Worm (Caenorhabditis elegans) whole organism, L1 larva: ENCODE measurements around the gene C42C1.3.

ENCODE experiments used
- C34B4.2 ChIP-seq: sonication (generic microtip); optimal IDR thresholded peaks from 2 replicates; lab custom pipeline; 2017; ENCODE audit warnings: mild to moderate bottlenecking, missing genetic modification characterization, missing compliant biosample characterization
- F16B12.6 ChIP-seq: fragments of 150-350 bp; optimal IDR thresholded peaks from 2 replicates; lab custom pipeline; 2014; ENCODE audit warnings: missing biosample characterization, missing genetic modification characterization
- Y116A8C.19 ChIP-seq: sonication (generic microtip); optimal IDR thresholded peaks from 2 replicates; lab custom pipeline; 2016; ENCODE audit warnings: missing compliant biosample characterization, missing genetic modification characterization, borderline replicate concordance
- ama-1 ChIP-seq: fragments of 150-350 bp; optimal IDR thresholded peaks from 2 replicates; lab custom pipeline; 2014
- ceh-8 ChIP-seq: fragments of 200-800 bp; sonication (Bioruptor generic); optimal IDR thresholded peaks from 2 replicates; lab custom pipeline; 2018; ENCODE audit warnings: mild to moderate bottlenecking, missing genetic modification characterization, moderate library complexity, missing compliant biosample characterization
- ces-1 ChIP-seq: fragments of 150-350 bp; optimal IDR thresholded peaks from 2 replicates; lab custom pipeline; 2014; ENCODE audit warnings: missing biosample characterization, missing genetic modification reagents, missing genetic modification characterization
- egl-13 ChIP-seq: sonication (generic microtip); optimal IDR thresholded peaks from 2 replicates; lab custom pipeline; 2016; ENCODE audit warnings: missing genotype, missing genetic modification reagents, missing genetic modification characterization, missing compliant biosample characterization
- egl-27 ChIP-seq, 2 experiments: fragments of 150-350 bp in 1 of 2; sonication (generic microtip); optimal IDR thresholded peaks; 3 replicates each; lab custom pipeline; 2017 to 2018; ENCODE audit warnings: missing biosample characterization in 2 of 2, missing genetic modification characterization in 2 of 2, missing genetic modification reagents in 2 of 2
- fkh-10 ChIP-seq: sonication (generic microtip); optimal IDR thresholded peaks from 2 replicates; lab custom pipeline; 2017; ENCODE audit warnings: missing biosample characterization, missing genetic modification reagents, missing genetic modification characterization
- fkh-8 ChIP-seq: sonication (generic microtip); optimal IDR thresholded peaks from 2 replicates; lab custom pipeline; 2016; ENCODE audit warnings: mild to moderate bottlenecking, missing genetic modification characterization, missing compliant biosample characterization
- fos-1 ChIP-seq: fragments of 150-350 bp; optimal IDR thresholded peaks from 2 replicates; lab custom pipeline; 2014; ENCODE audit warnings: missing biosample characterization, missing genetic modification characterization
- irx-1 ChIP-seq: sonication (generic microtip); optimal IDR thresholded peaks from 2 replicates; lab custom pipeline; 2016; ENCODE audit warnings: missing genetic modification characterization, missing compliant biosample characterization
- jun-1 ChIP-seq: fragments of 150-350 bp; optimal IDR thresholded peaks from 2 replicates; lab custom pipeline; 2014; ENCODE audit warnings: missing biosample characterization, missing genetic modification reagents, missing genetic modification characterization
- lin-13 ChIP-seq: fragments of 150-350 bp; optimal IDR thresholded peaks from 2 replicates; lab custom pipeline; 2014; ENCODE audit warnings: missing biosample characterization, missing genetic modification reagents, missing genetic modification characterization
- lin-15B ChIP-seq: fragments of 150-350 bp; sonication (generic microtip); optimal IDR thresholded peaks from 3 replicates; lab custom pipeline; 2014; ENCODE audit warnings: missing biosample characterization, missing genetic modification characterization
- lin-35 ChIP-seq, 2 experiments: fragments of 150-350 bp; optimal IDR thresholded peaks; 2 replicates each; lab custom pipeline; 2014; ENCODE audit warnings: missing biosample characterization in 2 of 2, missing genetic modification characterization in 2 of 2, missing genetic modification reagents in 2 of 2
- lin-39 ChIP-seq: fragments of 150-350 bp; optimal IDR thresholded peaks from 2 replicates; lab custom pipeline; 2014; ENCODE audit warnings: missing biosample characterization, missing genetic modification reagents, missing genetic modification characterization
- lir-3 ChIP-seq: sonication (generic microtip); optimal IDR thresholded peaks from 2 replicates; lab custom pipeline; 2016; ENCODE audit warnings: mild to moderate bottlenecking, missing genetic modification characterization, moderate library complexity, missing compliant biosample characterization; ENCODE audit not compliant: poor library complexity
- lsy-2 ChIP-seq, 2 experiments: fragments of 150-350 bp; optimal IDR thresholded peaks; 2 replicates each; lab custom pipeline; 2014; ENCODE audit warnings: missing biosample characterization in 2 of 2, missing genetic modification characterization in 2 of 2
- mab-9 ChIP-seq: fragments of 200-800 bp; sonication (Bioruptor generic); IDR thresholded peaks from 2 replicates; pipeline ENCODE4 v1.3.6; 2022; ENCODE audit warnings: missing genetic modification reagents, missing genetic modification characterization, missing compliant biosample characterization
- mdl-1 ChIP-seq, 2 experiments: fragments of 150-350 bp; optimal IDR thresholded peaks; 2 replicates each; lab custom pipeline; 2014 to 2017; ENCODE audit warnings: missing biosample characterization in 2 of 2, missing genetic modification characterization in 2 of 2, inconsistent platforms in 1 of 2
- mef-2 ChIP-seq: fragments of 150-350 bp; optimal IDR thresholded peaks from 2 replicates; lab custom pipeline; 2014; ENCODE audit warnings: missing biosample characterization, missing genetic modification characterization
- mep-1 ChIP-seq: fragments of 150-350 bp; optimal IDR thresholded peaks from 2 replicates; lab custom pipeline; 2014; ENCODE audit warnings: missing biosample characterization, missing genetic modification characterization
- nhr-11 ChIP-seq: fragments of 150-350 bp; optimal IDR thresholded peaks from 2 replicates; lab custom pipeline; 2014; ENCODE audit warnings: missing biosample characterization, missing genetic modification characterization
- nhr-28 ChIP-seq: fragments of 150-350 bp; optimal IDR thresholded peaks from 2 replicates; lab custom pipeline; 2014; ENCODE audit warnings: missing biosample characterization, missing genetic modification characterization
- nhr-47 ChIP-seq: sonication (generic microtip); optimal IDR thresholded peaks from 2 replicates; lab custom pipeline; 2016; ENCODE audit warnings: mild to moderate bottlenecking, missing genetic modification characterization, moderate library complexity, missing compliant biosample characterization
- nhr-71 ChIP-seq: sonication (generic microtip); optimal IDR thresholded peaks from 2 replicates; lab custom pipeline; 2016; ENCODE audit warnings: mild to moderate bottlenecking, missing genetic modification characterization, moderate library complexity, missing compliant biosample characterization
- pqm-1 ChIP-seq: sonication (generic microtip); optimal IDR thresholded peaks from 3 replicates; lab custom pipeline; 2017; ENCODE audit warnings: missing biosample characterization, missing genetic modification characterization
- snpc-4 ChIP-seq: fragments of 150-350 bp; optimal IDR thresholded peaks from 2 replicates; lab custom pipeline; 2014; ENCODE audit warnings: missing biosample characterization, missing genetic modification characterization
- snu-23 ChIP-seq: sonication (generic microtip); optimal IDR thresholded peaks from 2 replicates; lab custom pipeline; 2016; ENCODE audit warnings: missing genetic modification characterization, missing compliant biosample characterization
- sox-4 ChIP-seq: sonication (generic microtip); optimal IDR thresholded peaks from 2 replicates; lab custom pipeline; 2016; ENCODE audit warnings: missing genetic modification characterization, missing compliant biosample characterization
- sup-37 ChIP-seq: fragments of 200-800 bp; sonication (Bioruptor generic); optimal IDR thresholded peaks from 2 replicates; lab custom pipeline; 2018; ENCODE audit warnings: mild to moderate bottlenecking, missing genetic modification characterization, missing compliant biosample characterization
- swsn-7 ChIP-seq: sonication (generic microtip); optimal IDR thresholded peaks from 2 replicates; lab custom pipeline; 2016; ENCODE audit warnings: missing genetic modification characterization, missing compliant biosample characterization
- tlp-1 ChIP-seq: fragments of 150-350 bp; optimal IDR thresholded peaks from 2 replicates; lab custom pipeline; 2014; ENCODE audit warnings: missing biosample characterization, missing genetic modification characterization
- unc-30 ChIP-seq: sonication (generic microtip); optimal IDR thresholded peaks from 2 replicates; lab custom pipeline; 2017; ENCODE audit warnings: missing biosample characterization, missing genetic modification characterization
- xbp-1 ChIP-seq: sonication (generic microtip); optimal IDR thresholded peaks from 2 replicates; lab custom pipeline; 2016; ENCODE audit warnings: missing genetic modification characterization, missing compliant biosample characterization
- zag-1 ChIP-seq: fragments of 150-350 bp; optimal IDR thresholded peaks from 2 replicates; lab custom pipeline; 2014; ENCODE audit warnings: missing biosample characterization, missing genetic modification characterization
- ztf-11 ChIP-seq, 2 experiments: sonication (generic microtip); optimal IDR thresholded peaks; 2 replicates each; lab custom pipeline; 2016 to 2017; ENCODE audit warnings: missing genetic modification characterization in 2 of 2, missing biosample characterization in 1 of 2, missing compliant biosample characterization in 1 of 2

The C42C1.3 gene

ce11 chrIV:12301161-12301560, 30.9 kb upstream of the C42C1.3 start, which contains the start of gene oac-59:
Gene oac-59, minus strand, starts transcription at chrIV:12301261.
- TF ChIP-seq F16B12.6 (tag; lab: Kevin White, UChicago) (no peak), lir-3 (tag; lab: Kevin White, UChicago) (no peak), jun-1 (tag; lab: Kevin White, UChicago) (no peak), xbp-1 (no peak), mef-2 (tag; lab: Kevin White, UChicago) (no peak), zag-1 (tag; lab: Kevin White, UChicago) (no peak), C34B4.2 (tag; lab: Kevin White, UChicago) (no peak), sox-4 (no peak), egl-13 (tag; lab: Kevin White, UChicago) (no peak), snu-23 (GFP tag; lab: Kevin White, UChicago) (no peak), lin-13 (GFP tag; lab: Kevin White, UChicago) (no peak), irx-1 (tag; lab: Kevin White, UChicago) (no peak), ces-1 (no peak), egl-27 (tag; optimal IDR thresholded peaks at IDR 0.05; lab: Kevin White, UChicago) (no peak), nhr-47 (tag; lab: Kevin White, UChicago) (no peak), fkh-8 (tag; lab: Kevin White, UChicago) (no peak), pqm-1 (tag; lab: Kevin White, UChicago) (no peak), mab-9 (no peak)

- no peak for TF ChIP-seq mdl-1 (tag; optimal IDR thresholded peaks at IDR 0.05; lab: Kevin White, UChicago)
- TF ChIP-seq Y116A8C.19 (tag; lab: Kevin White, UChicago), result no peak
- TF ChIP-seq ceh-8 (GFP tag; lab: Kevin White, UChicago), result no peak
- TF ChIP-seq C34B4.2 (tag; lab: Kevin White, UChicago), result no peak
- TF ChIP-seq xbp-1, result no peak
- TF ChIP-seq ama-1 (lab: Kevin White, UChicago), result no peak
- no peak for TF ChIP-seq lin-35 (GFP tag; optimal IDR thresholded peaks at IDR 0.05; lab: Kevin White, UChicago)
- TF ChIP-seq ces-1, result no peak
- TF ChIP-seq F16B12.6 (tag; lab: Kevin White, UChicago), result no peak
- TF ChIP-seq sup-37 (GFP tag; lab: Kevin White, UChicago), result no peak
- no peak for TF ChIP-seq fkh-10 (GFP tag; lab: Kevin White, UChicago)
- TF ChIP-seq nhr-11 (tag; lab: Kevin White, UChicago), result no peak
Measured at ce11 chrIV:12290744-12291143, 20.5 kb upstream of the C42C1.3 start, which contains the start of gene C42C1.8. Gene C42C1.8, plus strand, starts transcription at chrIV:12291044.

- no peak for TF ChIP-seq unc-30 (tag; lab: Kevin White, UChicago)
- no peak for TF ChIP-seq swsn-7
- no peak for TF ChIP-seq sup-37 (GFP tag; lab: Kevin White, UChicago)
- TF ChIP-seq fos-1 (tag; lab: Kevin White, UChicago), result no peak
- TF ChIP-seq snpc-4 (tag; lab: Kevin White, UChicago), result no peak
- TF ChIP-seq lin-39 (tag; lab: Kevin White, UChicago), result no peak
- TF ChIP-seq lsy-2 (tag; optimal IDR thresholded peaks at IDR 0.05; lab: Kevin White, UChicago), result no peak
- no peak for TF ChIP-seq tlp-1 (tag; lab: Kevin White, UChicago)
- no peak for TF ChIP-seq nhr-28 (tag; lab: Kevin White, UChicago)
- TF ChIP-seq mep-1 (tag; lab: Kevin White, UChicago), result no peak
- no peak for TF ChIP-seq nhr-11 (tag; lab: Kevin White, UChicago)
- no peak for TF ChIP-seq ztf-11 (tag; optimal IDR thresholded peaks at IDR 0.05; lab: Kevin White, UChicago)
- TF ChIP-seq sox-4, result no peak
- TF ChIP-seq nhr-71, result no peak
- no peak for TF ChIP-seq lin-15B (tag; lab: Kevin White, UChicago)
- TF ChIP-seq, all 84 proteins: peak for 0
Measured at ce11 chrIV:12289149-12289548, 18.9 kb upstream of the C42C1.3 start, which contains the start of gene C42C1.9. Gene C42C1.9, plus strand, starts transcription at chrIV:12289449.
